Fruit fly (Drosophila melanogaster) whole organism, wandering third instar larva: ENCODE measurements around the gene CG43796.

ENCODE experiments used
- Abd-B ChIP-seq: fragments of >200 bp; optimal IDR thresholded peaks from 2 replicates; lab custom pipeline; 2017; ENCODE audit warnings: missing biosample characterization, missing genetic modification characterization
- CG9705 ChIP-seq: fragments of 200-800 bp; sonication (Bioruptor generic); optimal IDR thresholded peaks from 2 replicates; lab custom pipeline; 2018; ENCODE audit warnings: missing biosample characterization, mild to moderate bottlenecking, missing genetic modification characterization
- Dfd ChIP-seq: fragments of >200 bp; optimal IDR thresholded peaks from 2 replicates; lab custom pipeline; 2017; ENCODE audit warnings: missing biosample characterization, missing genetic modification characterization
- HLH106 ChIP-seq: fragments of 200-800 bp; optimal IDR thresholded peaks from 3 replicates; lab custom pipeline; 2019; ENCODE audit warnings: missing biosample characterization, mild to moderate bottlenecking, missing genetic modification characterization, moderate library complexity
- Hr78 ChIP-seq: fragments of >200 bp; optimal IDR thresholded peaks from 2 replicates; lab custom pipeline; 2017; ENCODE audit warnings: missing biosample characterization, missing genetic modification characterization
- Jra ChIP-seq: sonication (Bioruptor generic); optimal IDR thresholded peaks from 2 replicates; lab custom pipeline; 2016; ENCODE audit warnings: missing biosample characterization, missing genetic modification characterization
- N ChIP-seq: fragments of >200 bp; optimal IDR thresholded peaks from 2 replicates; lab custom pipeline; 2018; ENCODE audit warnings: missing biosample characterization, missing external identifiers, missing genetic modification characterization
- Rel ChIP-seq, 2 experiments: fragments of 200-800 bp; sonication (Bioruptor generic) in 1 of 2; optimal IDR thresholded peaks; 2 replicates in 1 of 2; 3 replicates in 1 of 2; lab custom pipeline; 2016 to 2019; ENCODE audit warnings: mild to moderate bottlenecking in 2 of 2, missing biosample characterization in 2 of 2, missing genetic modification characterization in 2 of 2, moderate library complexity in 1 of 2
- Vsx2 ChIP-seq: fragments of 200-300, 225-300 bp; sonication (Bioruptor generic); optimal IDR thresholded peaks from 2 replicates; lab custom pipeline; 2018; ENCODE audit warnings: missing biosample characterization, missing genetic modification characterization; ENCODE audit not compliant: partially characterized antibody
- foxo ChIP-seq, 2 experiments: fragments of 200-800 bp; sonication (Bioruptor generic); optimal IDR thresholded peaks; 2 replicates in 1 of 2; 3 replicates in 1 of 2; lab custom pipeline; 2016 to 2017; ENCODE audit warnings: missing biosample characterization in 2 of 2, missing genetic modification characterization in 2 of 2
- fru ChIP-seq: fragments of 200-800 bp; sonication (Bioruptor generic); optimal IDR thresholded peaks from 3 replicates; lab custom pipeline; 2016; ENCODE audit warnings: missing biosample characterization, mild to moderate bottlenecking, missing genetic modification characterization
- h ChIP-seq: fragments of 200-800 bp; sonication (Bioruptor generic); optimal IDR thresholded peaks from 3 replicates; lab custom pipeline; 2016; ENCODE audit warnings: missing biosample characterization, mild to moderate bottlenecking, missing genetic modification characterization
- lola ChIP-seq: fragments of >200 bp; optimal IDR thresholded peaks from 2 replicates; lab custom pipeline; 2017; ENCODE audit warnings: missing biosample characterization, missing genetic modification characterization

- TF ChIP-seq Jra (no peak), foxo (GFP tag; optimal IDR thresholded peaks at IDR 0.05; lab: Kevin White, UChicago) (no peak), Abd-B (GFP tag; lab: Kevin White, UChicago) (no peak), HLH106 (tag; lab: Kevin White, UChicago) (no peak), N (GFP tag; lab: Kevin White, UChicago) (no peak), h (no peak), fru (GFP tag; lab: Kevin White, UChicago) (peak; percentile 10), Hr78 (GFP tag; lab: Kevin White, UChicago) (no peak), Rel (GFP tag; optimal IDR thresholded peaks at IDR 0.05; lab: Kevin White, UChicago) (peak; percentile 86), Rel (tag; optimal IDR thresholded peaks at IDR 0.05; lab: Kevin White, UChicago) (peak; percentile 3), Dfd (GFP tag; lab: Kevin White, UChicago) (no peak), CG9705 (GFP tag; lab: Kevin White, UChicago) (no peak), Vsx2 (peak; percentile 13), lola (no peak)
These were observed 3.1 kb upstream of the CG43796 start for dm6 chr2L:8478911-8479706.
